Worm (Caenorhabditis elegans): ENCODE measurements around the gene cln-3.3.

The cln-3.3 gene

DNA sequence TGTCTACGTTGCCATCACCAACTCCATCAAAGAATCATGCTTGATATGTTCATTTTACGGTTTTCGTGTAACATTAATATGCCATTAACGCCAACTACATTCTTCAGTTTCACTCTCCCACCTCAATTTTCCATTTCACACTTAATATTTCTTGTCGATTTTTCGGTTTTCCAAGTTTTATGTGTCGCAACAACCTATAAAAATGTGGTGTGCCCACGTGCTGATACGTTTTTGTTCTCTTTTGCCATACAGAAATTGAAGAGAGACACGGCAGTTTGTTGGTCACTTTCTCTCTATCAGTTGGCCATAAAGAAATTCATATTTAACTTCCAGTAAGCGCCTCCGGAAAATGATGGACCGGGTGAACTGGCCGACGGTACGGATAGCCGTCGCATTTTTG is at the start of gene cln-3.3:
Gene cln-3.3, plus strand, starts transcription at position 334 of the 400 bp plus-strand sequence.
- TF ChIP-seq ceh-13 (GFP tag; optimal IDR thresholded peaks at IDR 0.05) (no peak), ets-7 (tag; optimal IDR thresholded peaks at IDR 0.05) (no peak), hmbx-1 (tag; optimal IDR thresholded peaks at IDR 0.05) (no peak), flt-1 (GFP tag; IDR thresholded peaks at IDR 0.05) (no peak), aly-1 (tag; optimal IDR thresholded peaks at IDR 0.05) (no peak)

DNA sequence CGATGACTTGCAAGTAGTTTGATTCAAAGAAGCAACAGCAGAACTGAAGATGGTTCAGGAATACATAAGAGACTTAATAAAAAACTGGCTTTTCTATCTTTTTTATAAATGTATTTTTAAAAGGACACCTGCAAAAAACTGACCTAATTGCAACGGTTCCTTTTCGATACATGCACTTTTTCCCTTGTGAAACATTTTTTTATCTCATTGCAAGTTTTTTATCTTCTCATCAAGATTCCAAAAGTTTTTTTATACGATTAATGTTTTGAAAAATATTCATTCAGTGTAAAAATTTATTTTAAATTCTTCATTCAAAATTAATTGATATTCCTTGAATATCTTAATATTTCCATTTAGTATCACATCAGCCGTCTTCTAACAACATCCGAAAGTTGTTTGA is 47.3 kb upstream of the cln-3.3 start, which contains the start of gene oac-29:
Gene oac-29, minus strand, starts transcription at position 101 of the 400 bp plus-strand sequence.
- TF ChIP-seq scrt-1 (GFP tag; IDR thresholded peaks at IDR 0.05) (no peak), pes-1 (GFP tag; IDR thresholded peaks at IDR 0.05) (no peak), flt-1 (GFP tag; IDR thresholded peaks at IDR 0.05) (no peak), tbx-37 (GFP tag; conservative IDR thresholded peaks at IDR 0.05) (no peak), ceh-13 (GFP tag; optimal IDR thresholded peaks at IDR 0.05) (no peak), hmg-4 (GFP tag; optimal IDR thresholded peaks at IDR 0.05) (no peak), tra-4 (tag; optimal IDR thresholded peaks at IDR 0.05) (no peak), B0310.2 (tag; optimal IDR thresholded peaks at IDR 0.05) (no peak), sea-1 (GFP tag; conservative IDR thresholded peaks at IDR 0.05) (no peak), ets-7 (tag; optimal IDR thresholded peaks at IDR 0.05) (no peak), hnd-1 (tag; optimal IDR thresholded peaks at IDR 0.05) (no peak), ceh-36 (tag; optimal IDR thresholded peaks at IDR 0.05) (no peak), F13C5.2 (tag; optimal IDR thresholded peaks at IDR 0.05) (no peak), hmbx-1 (tag; optimal IDR thresholded peaks at IDR 0.05) (no peak), tbx-11 (GFP tag; IDR thresholded peaks at IDR 0.05) (no peak), ama-1 (optimal IDR thresholded peaks at IDR 0.05) (no peak), aly-1 (tag; optimal IDR thresholded peaks at IDR 0.05) (no peak)

- TF ChIP-seq ets-7 (tag; optimal IDR thresholded peaks at IDR 0.05) (no peak), tbx-37 (GFP tag; conservative IDR thresholded peaks at IDR 0.05) (no peak)
Measured at ce11 chrV:8636907-8637306, 45.9 kb upstream of the cln-3.3 start, which contains the start of gene grl-12. grl-12 (minus strand) TSS chrV:8637007.

ce11 chrV:8637666-8638271 is 45.1 kb upstream of the cln-3.3 start, which contains the start of the genes F28A12.10 and acd-4:
F28A12.10 (minus strand) TSS chrV:8637766.
acd-4 (plus strand) TSS chrV:8638221.
- TF ChIP-seq sea-1 (GFP tag; conservative IDR thresholded peaks at IDR 0.05), result no peak
- no peak for TF ChIP-seq ets-7 (tag; optimal IDR thresholded peaks at IDR 0.05)
- TF ChIP-seq F13C5.2 (tag; optimal IDR thresholded peaks at IDR 0.05), result no peak
- TF ChIP-seq ceh-36 (tag; optimal IDR thresholded peaks at IDR 0.05), result no peak
- no peak for TF ChIP-seq hnd-1 (tag; optimal IDR thresholded peaks at IDR 0.05)
- TF ChIP-seq flt-1 (GFP tag; IDR thresholded peaks at IDR 0.05), result no peak
- TF ChIP-seq scrt-1 (GFP tag; IDR thresholded peaks at IDR 0.05), result no peak
- no peak for TF ChIP-seq pes-1 (GFP tag; IDR thresholded peaks at IDR 0.05)
- TF ChIP-seq ama-1 (optimal IDR thresholded peaks at IDR 0.05), result no peak
- no peak for TF ChIP-seq ceh-13 (GFP tag; optimal IDR thresholded peaks at IDR 0.05)
- TF ChIP-seq hmbx-1 (tag; optimal IDR thresholded peaks at IDR 0.05), result no peak

DNA sequence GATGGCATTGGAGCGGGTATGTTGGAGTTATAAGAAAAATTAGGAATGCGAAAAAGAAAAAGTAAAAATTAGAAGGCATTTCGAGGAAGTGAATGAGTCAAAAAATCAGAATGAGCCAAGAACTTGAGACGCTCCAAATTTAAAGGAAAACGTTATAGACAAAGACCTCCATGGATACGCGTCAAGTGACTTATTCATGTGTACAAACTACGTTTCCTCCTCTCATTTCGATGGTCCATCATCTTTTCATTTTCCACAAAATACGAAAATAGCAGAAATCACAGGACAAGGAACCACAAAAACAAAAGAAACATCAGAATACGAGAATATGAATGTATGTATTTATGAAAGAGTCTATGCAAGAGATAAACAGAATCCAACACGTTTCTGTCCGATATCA is 41.6 kb upstream of the cln-3.3 start, which contains the start of gene F28A12.3:
Gene F28A12.3, minus strand, starts transcription at position 101 of the 400 bp plus-strand sequence.
- TF ChIP-seq ceh-36 (tag; optimal IDR thresholded peaks at IDR 0.05) (no peak), tbx-37 (GFP tag; conservative IDR thresholded peaks at IDR 0.05) (no peak), F13C5.2 (tag; optimal IDR thresholded peaks at IDR 0.05) (no peak), pes-1 (GFP tag; IDR thresholded peaks at IDR 0.05) (no peak), tra-4 (tag; optimal IDR thresholded peaks at IDR 0.05) (no peak), B0310.2 (tag; optimal IDR thresholded peaks at IDR 0.05) (no peak), flt-1 (GFP tag; IDR thresholded peaks at IDR 0.05) (no peak), sea-1 (GFP tag; conservative IDR thresholded peaks at IDR 0.05) (no peak), aly-1 (tag; optimal IDR thresholded peaks at IDR 0.05) (no peak), scrt-1 (GFP tag; IDR thresholded peaks at IDR 0.05) (no peak), ets-7 (tag; optimal IDR thresholded peaks at IDR 0.05) (no peak), ama-1 (optimal IDR thresholded peaks at IDR 0.05) (no peak), hmbx-1 (tag; optimal IDR thresholded peaks at IDR 0.05) (no peak), hmg-4 (GFP tag; optimal IDR thresholded peaks at IDR 0.05) (no peak)

- TF ChIP-seq pes-1 (GFP tag; IDR thresholded peaks at IDR 0.05) (no peak), tra-4 (tag; optimal IDR thresholded peaks at IDR 0.05) (no peak), aly-1 (tag; optimal IDR thresholded peaks at IDR 0.05) (no peak), hnd-1 (tag; optimal IDR thresholded peaks at IDR 0.05) (no peak), ets-7 (tag; optimal IDR thresholded peaks at IDR 0.05) (no peak), sea-1 (GFP tag; conservative IDR thresholded peaks at IDR 0.05) (no peak), hmg-4 (GFP tag; optimal IDR thresholded peaks at IDR 0.05) (no peak), tbx-11 (GFP tag; IDR thresholded peaks at IDR 0.05) (no peak), ama-1 (optimal IDR thresholded peaks at IDR 0.05) (no peak), hmbx-1 (tag; optimal IDR thresholded peaks at IDR 0.05) (no peak), flt-1 (GFP tag; IDR thresholded peaks at IDR 0.05) (no peak), B0310.2 (tag; optimal IDR thresholded peaks at IDR 0.05) (no peak), F13C5.2 (tag; optimal IDR thresholded peaks at IDR 0.05) (no peak), ceh-13 (GFP tag; optimal IDR thresholded peaks at IDR 0.05) (no peak)
Measured at ce11 chrV:8643093-8643492, 39.8 kb upstream of the cln-3.3 start, which contains the start of gene asp-13. asp-13 (minus strand) TSS chrV:8643193.

ce11 chrV:8648251-8648650 is 34.6 kb upstream of the cln-3.3 start:
- TF ChIP-seq ets-7 (tag; optimal IDR thresholded peaks at IDR 0.05) (no peak), ceh-13 (GFP tag; optimal IDR thresholded peaks at IDR 0.05) (no peak), ama-1 (optimal IDR thresholded peaks at IDR 0.05) (no peak), flt-1 (GFP tag; IDR thresholded peaks at IDR 0.05) (no peak), hnd-1 (tag; optimal IDR thresholded peaks at IDR 0.05) (no peak), tra-4 (tag; optimal IDR thresholded peaks at IDR 0.05) (no peak), pes-1 (GFP tag; IDR thresholded peaks at IDR 0.05) (no peak), aly-1 (tag; optimal IDR thresholded peaks at IDR 0.05) (no peak), hmbx-1 (tag; optimal IDR thresholded peaks at IDR 0.05) (no peak), ceh-36 (tag; optimal IDR thresholded peaks at IDR 0.05) (no peak), B0310.2 (tag; optimal IDR thresholded peaks at IDR 0.05) (no peak), sea-1 (GFP tag; conservative IDR thresholded peaks at IDR 0.05) (no peak)
